Fruit fly (Drosophila melanogaster): ENCODE data around the gene CG10184.

The CG10184 gene

dm6 chr3R:23627140-23627539, 21.8 kb upstream of the CG10184 start:
- TF ChIP-seq Hr4 (GFP tag; optimal IDR thresholded peaks at IDR 0.05) (no peak), spab (GFP tag; optimal IDR thresholded peaks at IDR 0.05) (no peak), esn (GFP tag; optimal IDR thresholded peaks at IDR 0.05) (no peak), Ets96B (tag; optimal IDR thresholded peaks at IDR 0.05) (no peak), eg (GFP tag; IDR thresholded peaks at IDR 0.05) (no peak), svp (GFP tag) (peak; percentile 56), CG11902 (GFP tag; optimal IDR thresholded peaks at IDR 0.05) (no peak), CG6163 (GFP tag; IDR thresholded peaks at IDR 0.05) (no peak), Hr39 (GFP tag; optimal IDR thresholded peaks at IDR 0.05) (no peak)

dm6 chr3R:23622961-23623360, 17.7 kb upstream of the CG10184 start:
- no peak for TF ChIP-seq OdsH (GFP tag; optimal IDR thresholded peaks at IDR 0.05)
- TF ChIP-seq CG8119 (GFP tag; IDR thresholded peaks at IDR 0.05), result no peak
- no peak for TF ChIP-seq Met (GFP tag; optimal IDR thresholded peaks at IDR 0.05)
- no peak for TF ChIP-seq Sox15 (GFP tag; optimal IDR thresholded peaks at IDR 0.05)
- no peak for TF ChIP-seq CG7368 (GFP tag; optimal IDR thresholded peaks at IDR 0.05)
- TF ChIP-seq CG6854 (GFP tag; optimal IDR thresholded peaks at IDR 0.05), result no peak
- TF ChIP-seq Smox (GFP tag; optimal IDR thresholded peaks at IDR 0.05), result no peak
- no peak for TF ChIP-seq CG31627 (GFP tag; optimal IDR thresholded peaks at IDR 0.05)

dm6 chr3R:23612121-23612520, 6.8 kb upstream of the CG10184 start:
- TF ChIP-seq CG6276 (GFP tag; optimal IDR thresholded peaks at IDR 0.05), result no peak
- no peak for TF ChIP-seq CG15336 (GFP tag; IDR thresholded peaks at IDR 0.05)
- TF ChIP-seq CG8119 (GFP tag; IDR thresholded peaks at IDR 0.05), result no peak
- TF ChIP-seq salr (GFP tag; optimal IDR thresholded peaks at IDR 0.05), result no peak
- no peak for TF ChIP-seq Sox102F (GFP tag; optimal IDR thresholded peaks at IDR 0.05)
- no peak for TF ChIP-seq CG1621 (tag; optimal IDR thresholded peaks at IDR 0.05)
- TF ChIP-seq pdm3 (GFP tag; optimal IDR thresholded peaks at IDR 0.05), result no peak
- no peak for TF ChIP-seq vri (GFP tag; optimal IDR thresholded peaks at IDR 0.05)
- TF ChIP-seq Gug (GFP tag; IDR thresholded peaks at IDR 0.05), result no peak
- no peak for TF ChIP-seq eg (GFP tag; IDR thresholded peaks at IDR 0.05)
- TF ChIP-seq ss (GFP tag; optimal IDR thresholded peaks at IDR 0.05), result no peak
- TF ChIP-seq CG8632 (GFP tag; optimal IDR thresholded peaks at IDR 0.05), result no peak
- no peak for TF ChIP-seq fkh (GFP tag; optimal IDR thresholded peaks at IDR 0.05)
- TF ChIP-seq Met (GFP tag; optimal IDR thresholded peaks at IDR 0.05), result no peak

dm6 chr3R:23601346-23601817, 3.9 kb downstream of the CG10184 start:
- TF ChIP-seq fd85E (GFP tag; optimal IDR thresholded peaks at IDR 0.05) (no peak), vri (GFP tag; optimal IDR thresholded peaks at IDR 0.05) (peak; percentile 60), fkh (GFP tag; optimal IDR thresholded peaks at IDR 0.05) (peak; percentile 48), eg (GFP tag; IDR thresholded peaks at IDR 0.05) (0 out of 3 replicates have a peak, but pooled peaks have one; percentile 22), Blimp-1 (GFP tag; optimal IDR thresholded peaks at IDR 0.05) (peak; percentile 1), CG8632 (GFP tag; optimal IDR thresholded peaks at IDR 0.05) (no peak), salr (GFP tag; optimal IDR thresholded peaks at IDR 0.05) (no peak), Met (GFP tag; optimal IDR thresholded peaks at IDR 0.05) (no peak), Lpt (GFP tag; optimal IDR thresholded peaks at IDR 0.05) (no peak), Eip93F (GFP tag; optimal IDR thresholded peaks at IDR 0.05) (no peak), ss (GFP tag; optimal IDR thresholded peaks at IDR 0.05) (peak; percentile 15 to 46), CG6163 (GFP tag; IDR thresholded peaks at IDR 0.05) (0 out of 3 replicates have a peak, but pooled peaks have one; percentile 43), achi (GFP tag; optimal IDR thresholded peaks at IDR 0.05) (no peak), CG6276 (GFP tag; optimal IDR thresholded peaks at IDR 0.05) (no peak), Eip78C (GFP tag) (peak; percentile 75), topi (GFP tag; optimal IDR thresholded peaks at IDR 0.05) (no peak), svp (GFP tag) (peak; percentile 81)

Measured in whole organism, prepupa.